Worm (Caenorhabditis elegans) whole organism, L3 larva: ENCODE data around the gene rha-1.

Experiments used
- elt-1 ChIP-seq: fragments of 150-350 bp; optimal IDR thresholded peaks from 2 replicates; lab custom pipeline; 2014; ENCODE audit warnings: missing biosample characterization, missing genetic modification characterization
- elt-3 ChIP-seq, 3 experiments: fragments of 150-350 bp in 1 of 3; sonication (generic microtip) in 2 of 3; optimal IDR thresholded peaks; 2 replicates in 2 of 3; 4 replicates in 1 of 3; lab custom pipeline; 2014 to 2017; ENCODE audit warnings: missing biosample characterization in 3 of 3, missing genetic modification characterization in 3 of 3
- fkh-2 ChIP-seq: fragments of 150-350 bp; optimal IDR thresholded peaks from 2 replicates; lab custom pipeline; 2014; ENCODE audit warnings: missing biosample characterization, missing genetic modification reagents, missing genetic modification characterization
- fos-1 ChIP-seq: fragments of 150-350 bp; optimal IDR thresholded peaks from 2 replicates; lab custom pipeline; 2014; ENCODE audit warnings: missing biosample characterization, missing genetic modification characterization
- nhr-12 ChIP-seq: fragments of 150-350 bp; optimal IDR thresholded peaks from 2 replicates; lab custom pipeline; 2014; ENCODE audit warnings: missing biosample characterization, missing genetic modification characterization
- nhr-25 ChIP-seq: sonication (generic microtip); optimal IDR thresholded peaks from 2 replicates; lab custom pipeline; 2017; ENCODE audit warnings: missing biosample characterization, missing genetic modification characterization
- nhr-28 ChIP-seq: fragments of 150-350 bp; optimal IDR thresholded peaks from 2 replicates; lab custom pipeline; 2014; ENCODE audit warnings: missing biosample characterization, missing genetic modification characterization
- nhr-77 ChIP-seq: fragments of 150-350 bp; optimal IDR thresholded peaks from 2 replicates; lab custom pipeline; 2014; ENCODE audit warnings: missing biosample characterization, missing genetic modification characterization
- unc-39 ChIP-seq: sonication (generic microtip); optimal IDR thresholded peaks from 4 replicates; lab custom pipeline; 2017; ENCODE audit warnings: missing biosample characterization, missing genetic modification characterization
- unc-62 ChIP-seq: fragments of 150-350 bp; sonication (generic microtip); optimal IDR thresholded peaks from 4 replicates; lab custom pipeline; 2014; ENCODE audit warnings: missing biosample characterization, missing genetic modification reagents, missing genetic modification characterization
- ztf-11 ChIP-seq: fragments of 150-350 bp; optimal IDR thresholded peaks from 2 replicates; lab custom pipeline; 2014; ENCODE audit warnings: missing biosample characterization, missing genetic modification characterization

DNA sequence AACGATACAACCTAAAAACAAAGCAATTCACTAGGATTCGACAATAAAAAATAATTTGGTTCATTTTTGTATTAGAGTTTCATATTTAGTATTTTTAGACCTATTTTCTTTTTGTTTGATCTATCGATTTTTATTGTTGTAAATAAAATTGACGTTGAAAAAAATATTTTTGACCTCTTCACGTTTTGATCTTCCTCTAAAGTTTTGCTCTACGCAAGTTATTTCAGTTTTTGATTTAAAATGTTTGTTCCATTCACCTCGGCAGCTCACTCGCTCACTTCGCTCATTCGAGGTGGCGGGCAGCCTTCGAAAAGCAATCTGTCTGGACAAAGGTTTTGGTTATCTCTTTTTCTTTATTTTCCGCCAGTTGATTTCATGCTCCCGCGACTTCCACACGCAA, 47.3 kb upstream of the rha-1 start, which contains the start of gene enol-1:
- TF ChIP-seq elt-3 (tag; optimal IDR thresholded peaks at IDR 0.05; lab: Kevin White, UChicago) (no peak), ztf-11 (tag; lab: Kevin White, UChicago) (no peak), nhr-77 (tag; lab: Kevin White, UChicago) (no peak), unc-39 (no peak), fkh-2 (no peak), nhr-25 (no peak), unc-62 (GFP tag; lab: Kevin White, UChicago) (no peak), nhr-28 (no peak), elt-1 (tag; lab: Kevin White, UChicago) (no peak), nhr-12 (tag; lab: Kevin White, UChicago) (no peak), fos-1 (tag; lab: Kevin White, UChicago) (no peak)
